Fruit fly (Drosophila melanogaster): ENCODE data around the gene CG13771.
A peak's percentile ranks its signal among the peaks of the same experiment; 100 is the strongest.

The CG13771 gene

DNA sequence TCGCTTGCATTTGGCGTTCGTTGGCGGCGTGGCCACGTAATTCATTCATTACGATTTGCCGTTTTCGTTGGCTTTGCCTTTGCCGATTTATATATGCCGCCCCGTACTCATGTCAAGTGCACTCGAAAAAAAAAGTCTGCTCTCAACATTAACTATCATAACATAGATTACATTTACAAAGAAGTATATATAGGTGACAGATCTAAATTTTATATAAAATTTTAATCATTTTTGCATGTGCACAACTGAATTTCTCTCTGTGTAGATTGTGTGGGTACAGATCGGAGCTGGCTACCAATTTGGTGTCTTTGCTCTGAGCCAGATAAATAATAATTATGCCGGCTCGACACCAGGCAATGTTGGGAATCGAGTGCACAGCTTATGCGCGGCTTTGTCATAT lies 35.0 kb upstream of the CG13771 start (continued):
- TF ChIP-seq Pdp1 (GFP tag; optimal IDR thresholded peaks at IDR 0.05) (peak; percentile 13 to 39), seq (GFP tag; IDR thresholded peaks at IDR 0.05) (peak; percentile 63; the same call in 1 of the 2 replicates), trem (tag; optimal IDR thresholded peaks at IDR 0.05) (peak; percentile 4), bsh (GFP tag; optimal IDR thresholded peaks at IDR 0.05) (peak in 1 of 2 experiments; percentile 52), CG9817 (tag; optimal IDR thresholded peaks at IDR 0.05) (peak; percentile 16), CG8765 (GFP tag; IDR thresholded peaks at IDR 0.05) (peak; percentile 59; the same call in 1 of the 2 replicates), CG12071 (GFP tag; optimal IDR thresholded peaks at IDR 0.05) (no peak), Ets65A (GFP tag) (peak; percentile 90), Six4 (GFP tag; optimal IDR thresholded peaks at IDR 0.05) (peak; percentile 18), CG7839 (tag; optimal IDR thresholded peaks at IDR 0.05) (peak; percentile 58), corto (GFP tag; optimal IDR thresholded peaks at IDR 0.05) (no peak), Oaz (GFP tag; IDR thresholded peaks at IDR 0.05) (0 out of 2 replicates have a peak, but pooled peaks have one; percentile 32), CG2202 (tag; optimal IDR thresholded peaks at IDR 0.05) (no peak), CG32772 (GFP tag; IDR thresholded peaks at IDR 0.05) (peak; percentile 27; the same call in 1 of the 2 replicates), HLH54F (GFP tag; optimal IDR thresholded peaks at IDR 0.05) (peak; percentile 12), Hmr (GFP tag; optimal IDR thresholded peaks at IDR 0.05) (peak; percentile 16), rib (GFP tag; IDR thresholded peaks at IDR 0.05) (no peak), Abd-B (GFP tag; optimal IDR thresholded peaks at IDR 0.05) (peak; percentile 13), CG18619 (GFP tag; optimal IDR thresholded peaks at IDR 0.05) (peak; percentile 15), Optix (GFP tag; IDR thresholded peaks at IDR 0.05) (no peak), CG8281 (tag; optimal IDR thresholded peaks at IDR 0.05) (no peak), GATAe (GFP tag; conservative IDR thresholded peaks at IDR 0.05) (no peak), Max (GFP tag; optimal IDR thresholded peaks at IDR 0.05) (peak; percentile 14), CG8388 (GFP tag; optimal IDR thresholded peaks at IDR 0.05) (peak; percentile 29), nmo (GFP tag; optimal IDR thresholded peaks at IDR 0.05) (peak; percentile 39), Hr51 (GFP tag; optimal IDR thresholded peaks at IDR 0.05) (peak in 1 of 2 experiments; percentile 63), jing (GFP tag; optimal IDR thresholded peaks at IDR 0.05) (peak; percentile 3), E2f2 (GFP tag; IDR thresholded peaks at IDR 0.05) (peak; percentile 29; the same call in 1 of the 2 replicates), esg (GFP tag; conservative IDR thresholded peaks at IDR 0.05) (peak; percentile 54), Usf (GFP tag; optimal IDR thresholded peaks at IDR 0.05) (no peak), Rfx (GFP tag; IDR thresholded peaks at IDR 0.05) (peak; percentile 64), CG8290 (GFP tag; optimal IDR thresholded peaks at IDR 0.05) (no peak), CG8290 (tag; optimal IDR thresholded peaks at IDR 0.05) (no peak), trh (GFP tag; optimal IDR thresholded peaks at IDR 0.05) (no peak), HLHmδ (GFP tag; optimal IDR thresholded peaks at IDR 0.05) (no peak), bowl (GFP tag; IDR thresholded peaks at IDR 0.05) (no peak), tna (GFP tag; IDR thresholded peaks at IDR 0.05; ENCODE audit: partially characterized antibody) (no peak), Dip2 (GFP tag; IDR thresholded peaks at IDR 0.05) (no peak), hkb (optimal IDR thresholded peaks at IDR 0.05) (no peak), hkb (GFP tag; IDR thresholded peaks at IDR 0.05) (peak; percentile 24; the same call in 1 of the 2 replicates), gem (tag; optimal IDR thresholded peaks at IDR 0.05) (peak; percentile 64), Mrtf (GFP tag; IDR thresholded peaks at IDR 0.05) (peak; percentile 62; the same call in 1 of the 3 replicates), Awh (GFP tag; IDR thresholded peaks at IDR 0.05) (no peak), CG14860 (GFP tag; IDR thresholded peaks at IDR 0.05; ENCODE audit: partially characterized antibody) (no peak), CG10979 (tag; optimal IDR thresholded peaks at IDR 0.05) (peak; percentile 45), ranshi (GFP tag; IDR thresholded peaks at IDR 0.05) (peak; percentile 56; the same call in 1 of the 2 replicates), CG13123 (GFP tag; optimal IDR thresholded peaks at IDR 0.05) (peak; percentile 2), CG14050 (GFP tag; IDR thresholded peaks at IDR 0.05) (peak; percentile 40; the same call in 1 of the 3 replicates), CG12391 (tag; optimal IDR thresholded peaks at IDR 0.05) (peak; percentile 40), schlank (tag; optimal IDR thresholded peaks at IDR 0.05) (no peak), CG10654 (GFP tag; optimal IDR thresholded peaks at IDR 0.05) (peak; percentile 20)
